Fruit fly (Drosophila melanogaster): ENCODE data around the gene robo2.

Gene robo2

DNA sequence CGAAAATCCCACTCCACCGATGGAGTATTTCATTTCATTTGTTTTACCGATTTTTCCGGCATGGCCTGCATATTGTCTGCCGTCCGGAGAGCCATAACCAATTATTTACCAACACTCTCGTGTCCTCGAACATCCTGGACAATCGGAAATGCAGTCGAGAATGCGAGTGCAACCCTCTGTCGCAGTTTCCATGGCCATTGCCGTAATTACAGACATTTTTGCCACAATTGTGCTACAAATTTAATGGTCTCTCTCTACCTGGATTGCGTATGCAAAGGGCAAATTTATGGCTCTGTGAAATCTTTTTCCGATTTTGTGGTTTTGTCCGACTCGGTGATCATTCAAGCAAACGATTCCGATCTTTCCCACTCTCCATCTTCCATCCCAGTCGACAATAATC, 9.3 kb upstream of the robo2 start (continued):
- no peak for TF ChIP-seq CG7271 (tag; optimal IDR thresholded peaks at IDR 0.05)
- no peak for TF ChIP-seq da (GFP tag; optimal IDR thresholded peaks at IDR 0.05)
- no peak for TF ChIP-seq Antp (GFP tag; optimal IDR thresholded peaks at IDR 0.05)
- TF ChIP-seq fru (optimal IDR thresholded peaks at IDR 0.05) = no peak
- TF ChIP-seq dimm (GFP tag; IDR thresholded peaks at IDR 0.05) = no peak
- TF ChIP-seq CG5180 (GFP tag; optimal IDR thresholded peaks at IDR 0.05) = no peak
- TF ChIP-seq hbn (GFP tag; IDR thresholded peaks at IDR 0.05; ENCODE audit: partially characterized antibody) = no peak
- TF ChIP-seq D (optimal IDR thresholded peaks at IDR 0.05) = peak; percentile 73
- TF ChIP-seq D (GFP tag; optimal IDR thresholded peaks at IDR 0.05) = no peak
- no peak for TF ChIP-seq CG6689 (GFP tag; IDR thresholded peaks at IDR 0.05)
- TF ChIP-seq pho (GFP tag; optimal IDR thresholded peaks at IDR 0.05) = no peak
- TF ChIP-seq CHES-1-like (GFP tag; optimal IDR thresholded peaks at IDR 0.05) = no peak
- TF ChIP-seq fd96Cb (tag; optimal IDR thresholded peaks at IDR 0.05) = no peak
- peak; percentile 71 for TF ChIP-seq CG15479 (GFP tag; optimal IDR thresholded peaks at IDR 0.05)
- no peak for TF ChIP-seq TFAM (GFP tag; optimal IDR thresholded peaks at IDR 0.05)
- no peak for TF ChIP-seq Hr3 (GFP tag; optimal IDR thresholded peaks at IDR 0.05)
- TF ChIP-seq Deaf1 (tag; optimal IDR thresholded peaks at IDR 0.05) = no peak
- peak; percentile 85 for TF ChIP-seq zen (tag; optimal IDR thresholded peaks at IDR 0.05)
- TF ChIP-seq Elba2 (GFP tag; optimal IDR thresholded peaks at IDR 0.05) = peak; percentile 15
- no peak for TF ChIP-seq CG15601 (tag; optimal IDR thresholded peaks at IDR 0.05)

DNA sequence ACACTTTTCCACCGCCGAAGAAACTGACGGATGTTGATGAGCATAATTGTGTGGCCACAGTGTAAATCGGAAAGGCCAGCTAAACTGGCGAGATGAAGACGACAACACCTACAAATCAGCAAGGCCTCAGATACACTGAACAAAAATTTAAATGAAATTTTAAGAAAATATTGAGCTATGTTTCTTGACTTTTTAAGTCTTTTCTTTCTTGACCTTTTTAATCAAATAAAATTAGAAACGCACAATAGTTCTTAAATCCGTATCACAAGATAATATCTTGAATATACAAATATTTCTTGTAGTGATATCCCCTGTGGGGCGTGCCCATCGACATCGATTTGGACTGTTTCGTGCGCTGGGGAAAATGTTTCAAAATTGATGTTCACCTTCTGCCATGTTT, 8.0 kb upstream of the robo2 start, which contains the start of gene CG43401:
Gene CG43401, plus strand, starts transcription at position 185 of the 400 bp plus-strand sequence.
- TF ChIP-seq pan (optimal IDR thresholded peaks at IDR 0.05) (no peak), pan (GFP tag; optimal IDR thresholded peaks at IDR 0.05 in 1 of 2, IDR thresholded peaks at IDR 0.05 in 1 of 2) (peak in 1 of 2 experiments; percentile 70), mld (GFP tag; IDR thresholded peaks at IDR 0.05; ENCODE audit: partially characterized antibody) (no peak), pita (GFP tag; optimal IDR thresholded peaks at IDR 0.05) (no peak), Sox102F (GFP tag; optimal IDR thresholded peaks at IDR 0.05) (peak; percentile 83), CG10209 (GFP tag; optimal IDR thresholded peaks at IDR 0.05) (peak; percentile 38), CG5245 (GFP tag; optimal IDR thresholded peaks at IDR 0.05) (peak; percentile 5), Dad (GFP tag; optimal IDR thresholded peaks at IDR 0.05) (no peak), ap (GFP tag; IDR thresholded peaks at IDR 0.05) (peak; percentile 65), gem (tag; optimal IDR thresholded peaks at IDR 0.05) (peak; percentile 86), CG33557 (GFP tag; optimal IDR thresholded peaks at IDR 0.05) (no peak), sisA (GFP tag; IDR thresholded peaks at IDR 0.05) (peak; percentile 74), crp (GFP tag; optimal IDR thresholded peaks at IDR 0.05) (no peak), pum (GFP tag; optimal IDR thresholded peaks at IDR 0.05) (peak; percentile 36), slp2 (GFP tag; optimal IDR thresholded peaks at IDR 0.05) (no peak), HLH54F (GFP tag; optimal IDR thresholded peaks at IDR 0.05) (no peak), ato (GFP tag; IDR thresholded peaks at IDR 0.05; ENCODE audit: partially characterized antibody) (no peak), CG8765 (GFP tag; IDR thresholded peaks at IDR 0.05) (no peak), Sry-β (GFP tag; optimal IDR thresholded peaks at IDR 0.05) (no peak), CG3726 (GFP tag; IDR thresholded peaks at IDR 0.05) (peak; percentile 49; the same call in 1 of the 3 replicates), CG17186 (GFP tag; optimal IDR thresholded peaks at IDR 0.05) (no peak), CG10543 (GFP tag; optimal IDR thresholded peaks at IDR 0.05) (no peak), Camta (GFP tag; optimal IDR thresholded peaks at IDR 0.05) (peak; percentile 60), CG9932 (GFP tag; IDR thresholded peaks at IDR 0.05) (no peak), ab (GFP tag; optimal IDR thresholded peaks at IDR 0.05) (peak; percentile 10), CG12071 (GFP tag; optimal IDR thresholded peaks at IDR 0.05) (no peak), dimm (GFP tag; IDR thresholded peaks at IDR 0.05) (0 out of 2 replicates have a peak, but pooled peaks have one; percentile 7), row (GFP tag; IDR thresholded peaks at IDR 0.05) (peak; percentile 80), Hey (tag; optimal IDR thresholded peaks at IDR 0.05) (no peak), onecut (GFP tag; IDR thresholded peaks at IDR 0.05) (0 out of 2 replicates have a peak, but pooled peaks have one; percentile 15), CG14965 (GFP tag; optimal IDR thresholded peaks at IDR 0.05; ENCODE audit: borderline replicate concordance) (no peak), CG10654 (GFP tag; optimal IDR thresholded peaks at IDR 0.05) (peak; percentile 41), CG4854 (GFP tag; optimal IDR thresholded peaks at IDR 0.05) (no peak)
